Fruit fly (Drosophila melanogaster): Measurements from ENCODE around the gene mthl11.

dm6 chr3R:10393020-10393653 is 7.7 kb upstream of the mthl11 start:
- TF ChIP-seq Crg-1 (GFP tag; optimal IDR thresholded peaks at IDR 0.05) (no peak), CG5204 (GFP tag; optimal IDR thresholded peaks at IDR 0.05) (no peak), Mnt (GFP tag; optimal IDR thresholded peaks at IDR 0.05) (peak; percentile 17), kay (GFP tag; ENCODE audit: borderline replicate concordance) (peak; percentile 95), CG33017 (tag; optimal IDR thresholded peaks at IDR 0.05) (no peak), CG1620 (GFP tag; optimal IDR thresholded peaks at IDR 0.05) (no peak), CG7045 (GFP tag; optimal IDR thresholded peaks at IDR 0.05) (no peak), cic (GFP tag; optimal IDR thresholded peaks at IDR 0.05) (peak; percentile 87), pad (GFP tag; optimal IDR thresholded peaks at IDR 0.05) (no peak), bab1 (GFP tag; optimal IDR thresholded peaks at IDR 0.05) (no peak), Clk (GFP tag; optimal IDR thresholded peaks at IDR 0.05) (no peak), cnc (optimal IDR thresholded peaks at IDR 0.05) (peak in 1 of 2 experiments; percentile 17), CG7101 (tag; optimal IDR thresholded peaks at IDR 0.05) (no peak)
